Worm (Caenorhabditis elegans) whole organism, L1 larva: Measurements from ENCODE around the gene Y69H2.7.

Source experiments
- ama-1 ChIP-seq: fragments of 150-350 bp; optimal IDR thresholded peaks from 2 replicates; lab custom pipeline; 2014
- lin-15B ChIP-seq: fragments of 150-350 bp; sonication (generic microtip); optimal IDR thresholded peaks from 3 replicates; lab custom pipeline; 2014; ENCODE audit warnings: missing biosample characterization, missing genetic modification characterization
- lin-39 ChIP-seq: fragments of 150-350 bp; optimal IDR thresholded peaks from 2 replicates; lab custom pipeline; 2014; ENCODE audit warnings: missing biosample characterization, missing genetic modification reagents, missing genetic modification characterization
- nhr-11 ChIP-seq: fragments of 150-350 bp; optimal IDR thresholded peaks from 2 replicates; lab custom pipeline; 2014; ENCODE audit warnings: missing biosample characterization, missing genetic modification characterization
- pag-3 ChIP-seq: sonication (generic microtip); optimal IDR thresholded peaks from 2 replicates; lab custom pipeline; 2017; ENCODE audit warnings: missing genetic modification characterization, mild to moderate bottlenecking, missing compliant biosample characterization, antibody characterized with exemption, borderline replicate concordance; ENCODE audit not compliant: insufficient read depth

DNA sequence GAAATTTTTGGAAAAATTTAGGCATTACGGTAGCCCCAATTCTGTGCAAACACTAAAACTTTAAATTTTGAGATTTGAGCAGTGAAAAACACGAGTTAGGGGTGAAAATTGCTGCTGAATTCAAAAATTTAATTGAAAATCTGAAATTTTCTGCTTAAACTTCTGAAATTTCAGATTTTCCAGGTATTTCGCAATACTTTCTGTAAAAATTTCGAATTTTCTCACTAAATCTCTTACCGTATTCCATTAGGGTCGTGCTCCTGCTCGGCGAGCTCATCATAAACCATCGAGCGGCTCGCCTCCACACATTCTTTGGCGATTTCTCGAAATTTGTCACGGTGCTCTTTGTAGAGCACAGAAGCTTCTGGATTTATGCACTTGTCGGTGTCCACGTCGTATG is 2.4 kb upstream of the Y69H2.7 start:
- no peak for TF ChIP-seq nhr-11 (tag; lab: Kevin White, UChicago)
- no peak for TF ChIP-seq ama-1 (lab: Kevin White, UChicago)
- TF ChIP-seq lin-15B (tag; lab: Kevin White, UChicago) = no peak
- no peak for TF ChIP-seq lin-39 (tag; lab: Kevin White, UChicago)
- no peak for TF ChIP-seq pag-3 (tag; lab: Kevin White, UChicago)
